Fruit fly (Drosophila melanogaster) whole organism: Measurements from ENCODE around the gene nebu.

Source experiments
- CG8478 ChIP-seq: fragments of >200 bp; optimal IDR thresholded peaks from 2 replicates; lab custom pipeline; 2018; ENCODE audit warnings: inconsistent platforms
- Dll ChIP-seq: fragments of >200 bp; optimal IDR thresholded peaks from 2 replicates; lab custom pipeline; 2017
- pan ChIP-seq: fragments of >200 bp; optimal IDR thresholded peaks from 2 replicates; lab custom pipeline; 2017
- psq ChIP-seq: fragments of >200 bp; optimal IDR thresholded peaks from 2 replicates; lab custom pipeline; 2017
- usp ChIP-seq: fragments of >200 bp; optimal IDR thresholded peaks from 2 replicates; lab custom pipeline; 2017; ENCODE audit warnings: missing biosample characterization, missing genetic modification characterization, mixed read lengths

DNA sequence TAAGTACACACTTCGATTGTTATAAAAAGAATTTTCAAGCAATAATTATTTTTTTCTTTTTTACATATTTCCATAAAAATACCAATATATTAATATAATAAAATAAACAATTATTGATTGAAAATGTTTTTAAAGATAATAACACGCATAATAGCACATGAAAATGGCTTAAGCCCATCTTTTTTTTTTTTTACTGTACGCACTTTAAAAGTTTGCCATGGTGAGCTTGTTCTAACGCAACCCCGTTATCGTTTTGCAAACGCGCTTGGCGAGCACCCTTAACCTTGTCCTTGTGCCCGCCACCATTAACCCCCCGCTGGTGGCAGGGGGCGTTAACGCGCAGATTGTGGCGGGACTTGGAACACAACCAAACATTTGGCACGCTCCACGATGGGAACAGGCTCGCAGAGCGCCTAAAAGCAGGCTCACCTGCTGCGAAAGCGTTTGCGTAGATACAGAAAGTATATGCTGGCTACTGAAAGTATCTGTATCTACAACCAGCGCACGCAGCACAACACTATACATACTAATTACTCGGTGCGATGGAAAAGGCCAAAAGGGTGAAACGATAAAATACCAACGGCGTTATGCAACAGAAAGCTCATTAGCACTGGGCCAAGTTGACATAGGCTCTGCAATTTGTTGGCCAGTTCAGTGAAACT, 8.9 kb downstream of the nebu start:
- TF ChIP-seq CG8478 (lab: Kevin White, UChicago) (no peak), pan (lab: Kevin White, UChicago) (no peak), usp (GFP tag; lab: Kevin White, UChicago) (no peak), psq (lab: Kevin White, UChicago) (no peak), Dll (lab: Kevin White, UChicago) (no peak)
